Fruit fly (Drosophila melanogaster): ENCODE measurements around the gene Pgam5.

The Pgam5 gene

DNA sequence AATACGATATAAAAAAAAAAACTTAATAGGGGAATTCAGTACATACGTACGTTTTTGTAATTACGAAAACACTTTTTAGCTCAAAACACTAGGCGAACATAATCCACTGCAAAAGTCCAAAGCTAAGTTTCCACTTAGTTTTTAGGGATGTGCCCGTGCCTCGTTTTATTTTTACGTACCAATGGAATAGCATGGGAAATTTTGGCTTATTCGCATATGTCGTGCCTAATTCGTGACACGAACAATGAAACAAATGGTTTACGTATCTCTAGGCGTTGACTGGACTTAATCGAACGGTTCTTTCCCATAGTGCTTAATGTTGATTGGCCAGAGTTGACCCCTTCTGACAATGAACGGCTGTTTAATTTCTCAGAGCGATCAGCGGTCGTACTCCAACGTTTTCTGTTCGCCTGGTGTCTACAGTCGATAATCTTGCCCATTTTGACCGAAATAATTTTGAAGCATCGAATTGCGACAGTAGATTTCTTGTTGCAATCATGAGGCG, 6.3 kb upstream of the Pgam5 start, which contains the start of gene CG14818 (continued):
- TF ChIP-seq Dref (GFP tag; IDR thresholded peaks at IDR 0.05) (no peak), lov (optimal IDR thresholded peaks at IDR 0.05) (no peak), lov (GFP tag; IDR thresholded peaks at IDR 0.05) (no peak), CG11560 (tag; IDR thresholded peaks at IDR 0.05) (no peak), CG14710 (tag; optimal IDR thresholded peaks at IDR 0.05) (peak; percentile 43), bigmax (GFP tag; optimal IDR thresholded peaks at IDR 0.05) (no peak), gro (GFP tag; optimal IDR thresholded peaks at IDR 0.05) (peak; percentile 42), sim (GFP tag; IDR thresholded peaks at IDR 0.05) (no peak), Sin3A (optimal IDR thresholded peaks at IDR 0.05) (no peak), CG10321 (GFP tag; IDR thresholded peaks at IDR 0.05) (0 out of 2 replicates have a peak, but pooled peaks have one; percentile 15), CG31365 (tag; optimal IDR thresholded peaks at IDR 0.05) (no peak), CG4730 (GFP tag; IDR thresholded peaks at IDR 0.05) (peak; percentile 26; the same call in 1 of the 2 replicates), exex (tag; optimal IDR thresholded peaks at IDR 0.05) (no peak), croc (GFP tag; conservative IDR thresholded peaks at IDR 0.05) (peak; percentile 29; the same call in 2 of the 3 replicates), CG12942 (GFP tag; optimal IDR thresholded peaks at IDR 0.05) (peak; percentile 36), Mrtf (GFP tag; IDR thresholded peaks at IDR 0.05) (peak; percentile 33; the same call in 1 of the 3 replicates), CG34224 (GFP tag; IDR thresholded peaks at IDR 0.05; ENCODE audit: partially characterized antibody) (peak; percentile 89), jumu (GFP tag; optimal IDR thresholded peaks at IDR 0.05) (peak; percentile 54), sug (tag; optimal IDR thresholded peaks at IDR 0.05) (peak; percentile 31), CG11695 (GFP tag; IDR thresholded peaks at IDR 0.05) (0 out of 3 replicates have a peak, but pooled peaks have one; percentile 40), TFAM (GFP tag; optimal IDR thresholded peaks at IDR 0.05) (no peak), inv (GFP tag; IDR thresholded peaks at IDR 0.05; ENCODE audit: partially characterized antibody) (peak; percentile 81), ara (GFP tag; IDR thresholded peaks at IDR 0.05) (peak; percentile 29; the same call in 1 of the 2 replicates), maf-S (GFP tag; optimal IDR thresholded peaks at IDR 0.05) (peak; percentile 59), Doc2 (GFP tag; IDR thresholded peaks at IDR 0.05) (no peak), pan (optimal IDR thresholded peaks at IDR 0.05) (no peak), pan (GFP tag; optimal IDR thresholded peaks at IDR 0.05 in 1 of 2, IDR thresholded peaks at IDR 0.05 in 1 of 2) (peak in 1 of 2 experiments; percentile 73), ewg (GFP tag; optimal IDR thresholded peaks at IDR 0.05) (peak; percentile 2), sens (GFP tag) (peak; percentile 88)

DNA sequence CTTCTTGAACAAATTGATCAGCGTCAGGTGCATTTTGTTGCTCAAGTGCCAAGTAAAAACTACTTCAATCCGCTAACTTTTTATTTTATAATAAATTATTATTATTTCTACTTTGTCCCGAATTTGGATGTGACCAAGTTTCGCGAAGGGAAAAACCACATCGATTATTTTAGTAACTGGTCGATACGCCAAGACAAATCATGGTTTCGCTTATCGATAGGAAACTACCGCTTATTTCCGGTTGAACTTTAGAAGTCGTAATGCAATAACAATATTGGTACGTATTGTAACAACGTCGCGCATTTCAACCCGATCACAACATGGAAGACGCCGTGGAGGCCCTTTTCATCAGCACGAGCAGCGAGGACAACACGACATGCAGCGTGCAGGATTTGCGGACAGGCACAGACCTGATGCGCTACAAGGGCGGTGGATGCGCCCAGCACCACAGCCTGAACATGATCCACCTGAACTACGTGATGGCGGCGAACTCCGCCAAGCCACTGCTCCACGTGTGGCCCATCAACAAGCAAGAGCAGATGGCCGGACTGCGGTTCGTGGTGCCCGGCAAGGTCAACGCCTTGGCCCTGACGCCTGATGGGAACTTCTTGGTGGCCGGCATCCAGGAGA, 3.9 kb upstream of the Pgam5 start, which contains the start of the genes CG14817 and CG14805:
TSS of gene CG14817 (minus strand) at position 164 of the 630 bp plus-strand sequence.
TSS of gene CG14805 (plus strand) at position 211 of the 630 bp plus-strand sequence.
- TF ChIP-seq CG11723 (GFP tag; optimal IDR thresholded peaks at IDR 0.05) (peak; percentile 62), grau (tag; optimal IDR thresholded peaks at IDR 0.05) (peak; percentile 66), Elba2 (GFP tag; optimal IDR thresholded peaks at IDR 0.05) (no peak), CG17612 (GFP tag; IDR thresholded peaks at IDR 0.05) (no peak), org-1 (GFP tag; optimal IDR thresholded peaks at IDR 0.05) (peak; percentile 54), CG4404 (GFP tag; IDR thresholded peaks at IDR 0.05) (no peak), CG15269 (tag; optimal IDR thresholded peaks at IDR 0.05) (peak; percentile 69), CG8290 (GFP tag; optimal IDR thresholded peaks at IDR 0.05) (peak; percentile 27), CG8290 (tag; optimal IDR thresholded peaks at IDR 0.05) (peak in 1 of 2 experiments; percentile 59), pita (GFP tag; optimal IDR thresholded peaks at IDR 0.05) (no peak), CG4854 (GFP tag; optimal IDR thresholded peaks at IDR 0.05) (peak; percentile 48), CG32532 (GFP tag; IDR thresholded peaks at IDR 0.05) (peak; percentile 70), CG17912 (GFP tag; optimal IDR thresholded peaks at IDR 0.05) (peak; percentile 84), CG3995 (GFP tag; optimal IDR thresholded peaks at IDR 0.05) (peak; percentile 54), Sry-δ (GFP tag; optimal IDR thresholded peaks at IDR 0.05) (peak; percentile 48), Trl (optimal IDR thresholded peaks at IDR 0.05) (no peak), Trl (GFP tag; optimal IDR thresholded peaks at IDR 0.05) (peak; percentile 40), CG2889 (GFP tag; IDR thresholded peaks at IDR 0.05) (no peak), CG34224 (GFP tag; IDR thresholded peaks at IDR 0.05; ENCODE audit: partially characterized antibody) (peak; percentile 67), phol (tag; optimal IDR thresholded peaks at IDR 0.05) (peak; percentile 69), zfh1 (GFP tag; IDR thresholded peaks at IDR 0.05) (peak; percentile 51; the same call in 1 of the 3 replicates), CG4328 (GFP tag; optimal IDR thresholded peaks at IDR 0.05) (peak; percentile 88), ac (GFP tag; optimal IDR thresholded peaks at IDR 0.05) (peak; percentile 48), pfk (GFP tag; optimal IDR thresholded peaks at IDR 0.05) (peak; percentile 74)

All from whole organism, embryonic.